Worm (Caenorhabditis elegans): ENCODE results near the gene srd-19.

srd-19 gene

DNA sequence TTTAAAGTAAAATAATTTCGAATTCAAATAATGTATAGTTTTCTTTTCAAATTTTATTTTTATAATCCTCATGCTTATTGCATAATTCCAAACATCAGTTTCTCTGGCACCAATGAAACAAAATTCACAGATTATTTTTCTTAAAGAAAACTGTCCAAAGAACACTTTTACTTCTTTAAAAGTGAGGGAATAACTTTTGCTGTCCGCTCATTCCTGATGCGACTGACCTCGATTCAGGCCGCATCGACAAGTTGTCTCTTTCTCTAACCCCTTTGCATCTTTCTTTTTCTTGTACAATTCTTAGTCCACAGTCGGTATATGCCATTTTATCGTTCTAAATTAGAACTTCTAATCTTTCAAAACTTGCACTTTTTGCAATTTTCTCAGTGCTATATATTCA is 22.0 kb downstream of the srd-19 start, which contains the start of gene F53F1.2:
Gene F53F1.2, plus strand, starts transcription at position 306 of the 400 bp plus-strand sequence.
- TF ChIP-seq ham-2 (GFP tag; optimal IDR thresholded peaks at IDR 0.05), result no peak
- TF ChIP-seq bed-3 (GFP tag; optimal IDR thresholded peaks at IDR 0.05), result no peak
- TF ChIP-seq lin-32 (GFP tag; optimal IDR thresholded peaks at IDR 0.05), result no peak
- no peak for TF ChIP-seq nhr-237 (tag; optimal IDR thresholded peaks at IDR 0.05)
- TF ChIP-seq elt-3 (tag; optimal IDR thresholded peaks at IDR 0.05), result no peak
- no peak for TF ChIP-seq nhr-28 (tag; optimal IDR thresholded peaks at IDR 0.05)
- no peak for TF ChIP-seq nhr-76 (tag; optimal IDR thresholded peaks at IDR 0.05)
- TF ChIP-seq sem-2 (GFP tag; optimal IDR thresholded peaks at IDR 0.05), result no peak
- no peak for TF ChIP-seq unc-39 (tag; optimal IDR thresholded peaks at IDR 0.05)
- no peak for TF ChIP-seq drap-1 (GFP tag; optimal IDR thresholded peaks at IDR 0.05)
- TF ChIP-seq flh-1 (GFP tag; optimal IDR thresholded peaks at IDR 0.05), result no peak
- TF ChIP-seq elt-1 (tag; optimal IDR thresholded peaks at IDR 0.05; ENCODE audit: borderline replicate concordance, insufficient read depth), result no peak
- TF ChIP-seq nhr-12 (tag; optimal IDR thresholded peaks at IDR 0.05), result no peak
- TF ChIP-seq ceh-43 (GFP tag; optimal IDR thresholded peaks at IDR 0.05), result no peak

DNA sequence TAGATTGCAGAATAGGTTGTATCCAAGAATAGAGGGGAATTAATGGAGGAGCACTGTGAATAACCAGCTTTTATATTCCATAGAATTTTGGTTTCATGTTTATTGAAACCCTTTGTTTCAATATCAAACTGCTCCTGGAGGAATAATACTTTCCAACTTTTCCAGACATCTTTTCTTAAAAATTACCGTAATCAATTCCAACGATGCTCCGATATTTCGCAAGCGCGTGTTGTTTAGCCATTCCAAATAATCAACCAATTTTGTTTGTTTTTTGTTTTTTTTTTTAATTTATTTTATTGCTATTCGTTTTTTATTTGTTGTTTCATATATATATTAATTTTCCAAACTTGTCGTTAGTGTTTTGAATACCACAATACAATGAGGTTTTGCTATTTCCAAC is 22.5 kb downstream of the srd-19 start, which contains the start of gene cutl-1:
Gene cutl-1, minus strand, starts transcription at position 83 of the 400 bp plus-strand sequence.
- TF ChIP-seq lin-13 (tag; optimal IDR thresholded peaks at IDR 0.05) (no peak), M03D4.4 (tag; optimal IDR thresholded peaks at IDR 0.05) (no peak), lsy-2 (tag; optimal IDR thresholded peaks at IDR 0.05) (peak; percentile 4)

DNA sequence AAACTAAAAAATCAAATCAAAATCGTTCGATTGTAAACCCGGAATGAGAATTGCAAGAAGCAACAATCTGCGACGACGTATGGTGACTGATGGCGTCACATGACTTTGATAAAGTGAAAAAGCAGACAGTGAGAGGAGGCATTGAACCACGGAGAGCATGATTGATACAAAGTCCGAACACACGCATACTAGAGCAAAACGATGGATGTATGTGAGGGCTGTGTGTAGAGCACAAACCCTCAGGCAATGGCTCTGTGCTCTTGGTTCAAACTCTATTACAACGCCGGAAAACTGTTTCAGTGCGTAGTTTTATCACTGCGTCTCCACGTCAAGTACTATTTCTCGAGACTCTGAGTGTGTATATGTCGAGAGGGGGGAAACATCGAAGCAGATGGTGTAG is 26.0 kb downstream of the srd-19 start:
- TF ChIP-seq lin-13 (tag; optimal IDR thresholded peaks at IDR 0.05) (no peak), unc-62 (GFP tag; optimal IDR thresholded peaks at IDR 0.05) (peak; percentile 58), nhr-2 (tag; optimal IDR thresholded peaks at IDR 0.05) (no peak), unc-39 (tag; optimal IDR thresholded peaks at IDR 0.05) (no peak), hlh-1 (tag; optimal IDR thresholded peaks at IDR 0.05) (peak; percentile 56), lin-32 (GFP tag; optimal IDR thresholded peaks at IDR 0.05) (no peak), nhr-76 (tag; optimal IDR thresholded peaks at IDR 0.05) (no peak), elt-3 (tag; optimal IDR thresholded peaks at IDR 0.05) (no peak), mls-2 (tag; optimal IDR thresholded peaks at IDR 0.05) (no peak), sem-2 (GFP tag; optimal IDR thresholded peaks at IDR 0.05) (no peak), flh-1 (GFP tag; optimal IDR thresholded peaks at IDR 0.05) (no peak), unc-120 (tag; optimal IDR thresholded peaks at IDR 0.05; ENCODE audit: poor library complexity, severe bottlenecking) (peak; percentile 24), drap-1 (GFP tag; optimal IDR thresholded peaks at IDR 0.05) (no peak), cnd-1 (tag; optimal IDR thresholded peaks at IDR 0.05) (peak; percentile 9), elt-1 (tag; optimal IDR thresholded peaks at IDR 0.05; ENCODE audit: borderline replicate concordance, insufficient read depth) (no peak)

DNA sequence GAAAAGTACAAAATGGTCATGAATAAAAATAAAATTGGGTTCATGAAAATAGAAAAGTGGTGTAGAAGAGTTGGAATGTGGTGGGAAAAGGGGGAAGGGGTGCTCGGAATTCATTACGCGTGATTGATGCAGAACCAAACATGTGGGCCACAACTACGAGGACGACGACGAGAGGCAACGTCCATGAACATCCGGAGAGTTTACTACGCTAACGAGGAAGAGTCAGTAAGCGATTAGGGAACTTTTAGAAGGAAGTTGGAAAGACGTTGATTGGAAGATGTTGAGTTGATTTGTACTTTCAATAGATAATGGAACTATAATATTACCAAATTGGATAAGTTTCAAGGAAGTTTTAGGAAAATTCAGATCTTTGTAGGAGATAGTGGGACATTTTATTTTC is 26.9 kb downstream of the srd-19 start:
- TF ChIP-seq unc-39 (tag; optimal IDR thresholded peaks at IDR 0.05) (no peak), nhr-237 (tag; optimal IDR thresholded peaks at IDR 0.05) (no peak), mab-5 (tag; optimal IDR thresholded peaks at IDR 0.05) (no peak), unc-62 (GFP tag; optimal IDR thresholded peaks at IDR 0.05) (no peak), ces-1 (GFP tag; optimal IDR thresholded peaks at IDR 0.05) (peak; percentile 65), elt-3 (tag; optimal IDR thresholded peaks at IDR 0.05) (no peak)

DNA sequence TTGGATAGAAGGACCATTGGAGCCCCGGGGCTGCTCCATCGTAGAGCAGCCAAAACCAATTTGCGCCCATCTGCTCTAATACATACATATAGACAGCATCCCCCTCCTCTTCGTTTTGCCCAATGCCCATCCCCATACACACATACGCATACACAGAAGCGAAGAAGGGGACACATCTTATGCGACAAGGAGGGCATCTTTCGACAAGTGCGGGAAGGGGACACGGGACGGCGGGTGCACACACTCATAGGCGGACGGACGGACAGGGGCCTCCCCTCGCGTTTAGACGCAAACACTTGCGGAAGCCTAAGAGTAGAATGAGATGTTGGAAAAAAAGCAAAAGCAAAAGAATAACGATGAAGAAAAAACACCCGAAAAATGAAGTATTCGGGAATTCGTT is 32.1 kb downstream of the srd-19 start:
- TF ChIP-seq mep-1 (tag; optimal IDR thresholded peaks at IDR 0.05) (peak; percentile 55), unc-120 (tag; optimal IDR thresholded peaks at IDR 0.05; ENCODE audit: poor library complexity, severe bottlenecking) (peak; percentile 66), ceh-43 (GFP tag; optimal IDR thresholded peaks at IDR 0.05) (no peak), ham-2 (GFP tag; optimal IDR thresholded peaks at IDR 0.05) (peak; percentile 27), nhr-2 (tag; optimal IDR thresholded peaks at IDR 0.05) (peak; percentile 48), ceh-39 (tag; optimal IDR thresholded peaks at IDR 0.05) (no peak), unc-62 (GFP tag; optimal IDR thresholded peaks at IDR 0.05) (peak; percentile 15), hlh-1 (tag; optimal IDR thresholded peaks at IDR 0.05) (peak; percentile 55), bed-3 (GFP tag; optimal IDR thresholded peaks at IDR 0.05) (no peak), pha-4 (tag; optimal IDR thresholded peaks at IDR 0.05) (no peak), drap-1 (GFP tag; optimal IDR thresholded peaks at IDR 0.05) (peak; percentile 51), sptf-1 (tag; optimal IDR thresholded peaks at IDR 0.05) (peak; percentile 81), cnd-1 (tag; optimal IDR thresholded peaks at IDR 0.05) (peak; percentile 49), nhr-237 (tag; optimal IDR thresholded peaks at IDR 0.05) (no peak), mls-2 (tag; optimal IDR thresholded peaks at IDR 0.05) (peak; percentile 74), tbx-8 (GFP tag; optimal IDR thresholded peaks at IDR 0.05) (peak; percentile 45), M03D4.4 (tag; optimal IDR thresholded peaks at IDR 0.05) (peak; percentile 66), ces-1 (GFP tag; optimal IDR thresholded peaks at IDR 0.05) (peak; percentile 74)
